Worm (Caenorhabditis elegans) whole organism, L3 larva: Measurements from ENCODE around the gene F16F9.4.

Source experiments
- R02D3.7 ChIP-seq: fragments of 150-350 bp; optimal IDR thresholded peaks from 2 replicates; lab custom pipeline; 2014; ENCODE audit warnings: missing biosample characterization, missing genetic modification characterization
- aly-2 ChIP-seq: fragments of 150-350 bp; optimal IDR thresholded peaks from 2 replicates; lab custom pipeline; 2014; ENCODE audit warnings: missing biosample characterization, missing genetic modification characterization
- ama-1 ChIP-seq: fragments of 150-350 bp; optimal IDR thresholded peaks from 2 replicates; lab custom pipeline; 2018
- ceh-16 ChIP-seq: sonication (generic microtip); optimal IDR thresholded peaks from 2 replicates; lab custom pipeline; 2017; ENCODE audit warnings: missing biosample characterization, missing genetic modification characterization
- ceh-28 ChIP-seq: fragments of 150-350 bp; optimal IDR thresholded peaks from 2 replicates; lab custom pipeline; 2014; ENCODE audit warnings: missing biosample characterization, missing genetic modification reagents, missing genetic modification characterization
- ceh-82 ChIP-seq: fragments of 150-350 bp; optimal IDR thresholded peaks from 2 replicates; lab custom pipeline; 2014; ENCODE audit warnings: missing biosample characterization, missing genetic modification characterization
- ceh-9 ChIP-seq: sonication (generic microtip); optimal IDR thresholded peaks from 2 replicates; lab custom pipeline; 2018; ENCODE audit warnings: missing biosample characterization, missing genetic modification characterization
- daf-12 ChIP-seq: fragments of 150-350 bp; optimal IDR thresholded peaks from 2 replicates; lab custom pipeline; 2014; ENCODE audit warnings: missing biosample characterization, missing genetic modification reagents, missing genetic modification characterization
- egl-27 ChIP-seq: sonication (generic microtip); optimal IDR thresholded peaks from 4 replicates; lab custom pipeline; 2017; ENCODE audit warnings: missing biosample characterization, missing genetic modification reagents, missing genetic modification characterization
- egl-5 ChIP-seq: fragments of 150-350 bp; optimal IDR thresholded peaks from 2 replicates; lab custom pipeline; 2017; ENCODE audit warnings: missing biosample characterization, missing genetic modification reagents, missing genetic modification characterization, inconsistent platforms
- elt-1 ChIP-seq: fragments of 150-350 bp; optimal IDR thresholded peaks from 2 replicates; lab custom pipeline; 2014; ENCODE audit warnings: missing biosample characterization, missing genetic modification characterization
- elt-2 ChIP-seq: sonication (generic microtip); optimal IDR thresholded peaks from 2 replicates; lab custom pipeline; 2016; ENCODE audit warnings: missing genetic modification reagents, mild to moderate bottlenecking, missing genetic modification characterization, missing compliant biosample characterization
- elt-3 ChIP-seq, 3 experiments: fragments of 150-350 bp in 1 of 3; sonication (generic microtip) in 2 of 3; optimal IDR thresholded peaks; 2 replicates in 2 of 3; 4 replicates in 1 of 3; lab custom pipeline; 2014 to 2017; ENCODE audit warnings: missing biosample characterization in 3 of 3, missing genetic modification characterization in 3 of 3
- eor-1 ChIP-seq, 2 experiments: fragments of 150-350 bp; optimal IDR thresholded peaks; 2 replicates each; lab custom pipeline; 2014 to 2018; ENCODE audit warnings: missing biosample characterization in 2 of 2, missing genetic modification characterization in 2 of 2
- fkh-10 ChIP-seq: sonication (generic microtip); optimal IDR thresholded peaks from 2 replicates; lab custom pipeline; 2017; ENCODE audit warnings: missing biosample characterization, missing genetic modification reagents, missing genetic modification characterization
- fkh-2 ChIP-seq: fragments of 150-350 bp; optimal IDR thresholded peaks from 2 replicates; lab custom pipeline; 2014; ENCODE audit warnings: missing biosample characterization, missing genetic modification reagents, missing genetic modification characterization
- fos-1 ChIP-seq: fragments of 150-350 bp; optimal IDR thresholded peaks from 2 replicates; lab custom pipeline; 2014; ENCODE audit warnings: missing biosample characterization, missing genetic modification characterization
- hmg-11 ChIP-seq: sonication (generic microtip); optimal IDR thresholded peaks from 2 replicates; lab custom pipeline; 2016; ENCODE audit warnings: missing genetic modification characterization, missing compliant biosample characterization
- jun-1 ChIP-seq: fragments of 150-350 bp; optimal IDR thresholded peaks from 2 replicates; lab custom pipeline; 2014; ENCODE audit warnings: missing biosample characterization, missing genetic modification reagents, missing genetic modification characterization
- lin-15B ChIP-seq: fragments of 150-350 bp; optimal IDR thresholded peaks from 2 replicates; lab custom pipeline; 2014; ENCODE audit warnings: missing biosample characterization, missing genetic modification characterization
- lin-39 ChIP-seq: fragments of 150-350 bp; optimal IDR thresholded peaks from 2 replicates; lab custom pipeline; 2018; ENCODE audit warnings: missing biosample characterization, missing genetic modification reagents, missing genetic modification characterization
- lsy-12 ChIP-seq: sonication (generic microtip); optimal IDR thresholded peaks from 2 replicates; lab custom pipeline; 2016; ENCODE audit warnings: mild to moderate bottlenecking, missing genetic modification characterization, missing compliant biosample characterization
- mdl-1 ChIP-seq: fragments of 150-350 bp; optimal IDR thresholded peaks from 2 replicates; lab custom pipeline; 2014; ENCODE audit warnings: missing biosample characterization, missing genetic modification characterization
- nfya-1 ChIP-seq: sonication (generic microtip); optimal IDR thresholded peaks from 2 replicates; lab custom pipeline; 2017; ENCODE audit warnings: missing genetic modification characterization, mild to moderate bottlenecking, missing compliant biosample characterization, antibody characterized with exemption, moderate library complexity; ENCODE audit not compliant: insufficient read depth
- nhr-11 ChIP-seq: fragments of 150-350 bp; optimal IDR thresholded peaks from 2 replicates; lab custom pipeline; 2014; ENCODE audit warnings: missing biosample characterization, missing genetic modification characterization
- nhr-12 ChIP-seq: fragments of 150-350 bp; optimal IDR thresholded peaks from 2 replicates; lab custom pipeline; 2014; ENCODE audit warnings: missing biosample characterization, missing genetic modification characterization
- nhr-23 ChIP-seq: fragments of 150-350 bp; optimal IDR thresholded peaks from 2 replicates; lab custom pipeline; 2014; ENCODE audit warnings: missing biosample characterization, missing genetic modification reagents, missing genetic modification characterization
- nhr-237 ChIP-seq: fragments of 150-350 bp; optimal IDR thresholded peaks from 2 replicates; lab custom pipeline; 2014; ENCODE audit warnings: missing biosample characterization, missing genetic modification characterization
- nhr-25 ChIP-seq: sonication (generic microtip); optimal IDR thresholded peaks from 2 replicates; lab custom pipeline; 2017; ENCODE audit warnings: missing biosample characterization, missing genetic modification characterization
- nhr-43 ChIP-seq: sonication (generic microtip); optimal IDR thresholded peaks from 2 replicates; lab custom pipeline; 2016; ENCODE audit warnings: mild to moderate bottlenecking, missing genetic modification characterization, missing compliant biosample characterization; ENCODE audit not compliant: poor library complexity, severe bottlenecking
- nhr-67 ChIP-seq: fragments of 150-350 bp; optimal IDR thresholded peaks from 2 replicates; lab custom pipeline; 2014; ENCODE audit warnings: missing biosample characterization, missing genetic modification characterization
- nhr-76 ChIP-seq: fragments of 150-350 bp; sonication (generic microtip); optimal IDR thresholded peaks from 5 replicates; lab custom pipeline; 2014; ENCODE audit warnings: missing biosample characterization, missing genetic modification characterization
- nhr-77 ChIP-seq: fragments of 150-350 bp; optimal IDR thresholded peaks from 2 replicates; lab custom pipeline; 2014; ENCODE audit warnings: missing biosample characterization, missing genetic modification characterization
- pha-4 ChIP-seq: fragments of 150-350 bp; optimal IDR thresholded peaks from 2 replicates; lab custom pipeline; 2014; ENCODE audit warnings: missing biosample characterization, missing genetic modification reagents, missing genetic modification characterization
- pqm-1 ChIP-seq: fragments of 150-350 bp; optimal IDR thresholded peaks from 2 replicates; lab custom pipeline; 2017; ENCODE audit warnings: missing biosample characterization, missing genetic modification characterization, inconsistent platforms
- sea-2 ChIP-seq: fragments of 150-350 bp; sonication (generic microtip); optimal IDR thresholded peaks from 4 replicates; lab custom pipeline; 2014; ENCODE audit warnings: missing biosample characterization, missing genetic modification reagents, missing genetic modification characterization
- skn-1 ChIP-seq: fragments of 150-350 bp; optimal IDR thresholded peaks from 2 replicates; lab custom pipeline; 2014; ENCODE audit warnings: missing biosample characterization, missing genetic modification characterization
- snpc-4 ChIP-seq: fragments of 150-350 bp; optimal IDR thresholded peaks from 2 replicates; lab custom pipeline; 2014; ENCODE audit warnings: missing biosample characterization, missing genetic modification characterization
- tbx-2 ChIP-seq: sonication (generic microtip); optimal IDR thresholded peaks from 2 replicates; lab custom pipeline; 2016; ENCODE audit warnings: mild to moderate bottlenecking, missing genetic modification characterization, missing compliant biosample characterization
- unc-39 ChIP-seq: sonication (generic microtip); optimal IDR thresholded peaks from 4 replicates; lab custom pipeline; 2017; ENCODE audit warnings: missing biosample characterization, missing genetic modification characterization
- unc-62 ChIP-seq: fragments of 150-350 bp; sonication (generic microtip); optimal IDR thresholded peaks from 4 replicates; lab custom pipeline; 2014; ENCODE audit warnings: missing biosample characterization, missing genetic modification reagents, missing genetic modification characterization
- zag-1 ChIP-seq: fragments of 150-350 bp; optimal IDR thresholded peaks from 2 replicates; lab custom pipeline; 2014; ENCODE audit warnings: missing biosample characterization, missing genetic modification characterization

The F16F9.4 gene

DNA sequence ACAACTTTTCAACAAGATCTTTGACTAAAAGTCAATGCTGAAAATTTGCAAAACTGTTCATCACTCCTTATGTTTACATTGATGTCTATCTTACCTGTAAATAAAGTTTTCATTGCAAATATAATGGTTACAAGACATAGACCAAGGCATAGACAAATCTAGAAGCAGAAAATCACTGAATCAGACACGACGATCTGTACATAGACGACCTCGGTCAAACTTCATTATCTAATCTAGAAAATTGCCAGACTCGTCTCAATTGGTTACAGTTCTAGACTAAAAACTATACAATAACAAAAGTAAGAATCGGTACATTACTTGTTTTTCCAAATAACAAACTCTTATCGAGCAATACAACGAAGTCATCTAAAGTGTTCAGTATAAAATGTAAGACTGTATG lies 37.8 kb upstream of the F16F9.4 start, which contains the start of gene grd-4:
grd-4 (plus strand) TSS at position 301 of the 400 bp plus-strand sequence.
- TF ChIP-seq nhr-25 (peak; percentile 49), fkh-10 (no peak), pqm-1 (tag; lab: Kevin White, UChicago) (no peak), elt-2 (tag; lab: Kevin White, UChicago) (no peak), nhr-77 (no peak), elt-3 (tag; optimal IDR thresholded peaks at IDR 0.05; lab: Kevin White, UChicago) (no peak), egl-27 (no peak), nhr-43 (no peak), eor-1 (tag; optimal IDR thresholded peaks at IDR 0.05; lab: Kevin White, UChicago) (no peak), elt-1 (tag; lab: Kevin White, UChicago) (peak; percentile 77), ceh-82 (no peak), zag-1 (tag; lab: Kevin White, UChicago) (no peak), R02D3.7 (tag; lab: Kevin White, UChicago) (no peak), ama-1 (lab: Kevin White, UChicago) (no peak), nhr-76 (tag; lab: Kevin White, UChicago) (no peak), daf-12 (tag; lab: Kevin White, UChicago) (no peak)
- TF ChIP-seq, all 47 proteins: peak for 2

DNA sequence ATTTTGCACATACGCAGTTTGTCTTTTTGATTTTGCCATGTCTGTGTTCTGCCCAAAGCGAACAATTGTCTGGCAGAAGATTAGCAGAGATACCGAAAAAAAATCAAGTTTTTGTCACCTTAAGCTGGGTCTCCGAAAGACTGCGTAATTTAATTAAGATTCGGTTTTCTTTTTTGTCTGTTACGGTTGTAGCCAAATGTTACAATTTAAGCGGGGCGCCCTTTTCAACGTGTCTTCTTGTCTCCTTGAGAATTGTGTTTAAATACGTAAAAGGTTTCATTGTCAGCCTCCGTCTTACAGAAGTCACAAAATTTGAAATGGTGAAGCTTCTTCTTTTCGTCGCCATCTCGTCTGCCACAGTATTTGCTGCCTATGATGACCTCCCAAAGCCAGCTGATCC lies 36.6 kb upstream of the F16F9.4 start, which contains the start of gene grd-14:
grd-14 (plus strand) TSS at position 301 of the 400 bp plus-strand sequence.
- TF ChIP-seq nhr-25 (peak; percentile 60), pha-4 (tag; lab: Kevin White, UChicago) (no peak)

DNA sequence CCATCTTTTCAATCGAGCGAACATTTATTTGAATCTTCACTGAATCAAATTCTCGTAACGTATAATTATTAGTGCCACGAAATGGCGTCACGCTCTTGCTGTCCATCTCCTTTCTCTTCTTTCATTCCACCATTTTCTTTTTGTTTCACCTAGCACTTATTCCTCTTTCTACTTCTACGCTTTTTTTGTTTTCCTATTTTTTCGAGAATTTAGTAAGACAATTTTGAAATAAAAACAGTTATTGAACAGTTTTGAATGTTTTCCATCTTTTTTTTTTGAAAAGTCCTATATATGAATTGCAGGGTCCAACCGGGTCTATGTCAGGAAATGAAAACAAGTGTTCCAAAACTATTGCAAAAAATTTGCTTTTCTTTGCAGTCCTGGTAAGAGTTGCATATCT lies 31.8 kb upstream of the F16F9.4 start, which contains the start of gene T01B10.5:
T01B10.5 (plus strand) TSS at position 301 of the 400 bp plus-strand sequence.
- TF ChIP-seq pqm-1 (tag; lab: Kevin White, UChicago): no peak
- no peak for TF ChIP-seq jun-1
- no peak for TF ChIP-seq egl-5
- no peak for TF ChIP-seq eor-1 (tag; optimal IDR thresholded peaks at IDR 0.05; lab: Kevin White, UChicago)
- no peak for TF ChIP-seq nhr-25
- no peak for TF ChIP-seq mdl-1 (tag; lab: Kevin White, UChicago)
- TF ChIP-seq nhr-12 (tag; lab: Kevin White, UChicago): no peak
- TF ChIP-seq nhr-23 (tag; lab: Kevin White, UChicago): no peak
- no peak for TF ChIP-seq unc-62 (GFP tag; lab: Kevin White, UChicago)
- no peak for TF ChIP-seq fkh-10
- no peak for TF ChIP-seq nhr-67
- TF ChIP-seq tbx-2 (tag; lab: Kevin White, UChicago): no peak
- no peak for TF ChIP-seq nhr-237 (tag; lab: Kevin White, UChicago)
- no peak for TF ChIP-seq snpc-4 (tag; lab: Kevin White, UChicago)
- TF ChIP-seq nhr-76 (tag; lab: Kevin White, UChicago): no peak
- no peak for TF ChIP-seq fos-1 (tag; lab: Kevin White, UChicago)
- no peak for TF ChIP-seq hmg-11 (tag; lab: Kevin White, UChicago)
- no peak for TF ChIP-seq ceh-82
- no peak for TF ChIP-seq lin-15B (tag; lab: Kevin White, UChicago)
- TF ChIP-seq elt-3 (tag; optimal IDR thresholded peaks at IDR 0.05; lab: Kevin White, UChicago): no peak

DNA sequence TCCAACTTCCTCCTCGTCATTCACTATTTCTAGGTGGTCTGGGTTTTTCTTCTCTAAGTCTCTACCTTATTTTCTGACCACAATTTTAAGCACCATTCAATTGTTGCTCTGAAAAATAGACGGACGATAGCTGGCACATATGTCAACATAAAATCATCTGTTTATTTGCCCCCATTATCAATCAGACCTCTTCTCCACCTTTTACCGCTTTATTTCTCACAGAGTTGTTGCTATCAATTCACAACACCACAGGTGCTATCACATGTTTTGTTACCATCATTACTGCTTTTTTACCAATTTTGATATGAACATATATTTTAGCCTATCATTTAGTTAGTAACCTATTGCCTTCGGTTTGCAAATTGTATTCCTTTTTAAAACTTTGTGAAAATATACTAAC lies 29.6 kb upstream of the F16F9.4 start:
- no peak for TF ChIP-seq eor-1 (tag; optimal IDR thresholded peaks at IDR 0.05; lab: Kevin White, UChicago)
- no peak for TF ChIP-seq ceh-28 (tag; lab: Kevin White, UChicago)
- TF ChIP-seq nhr-25: no peak
- no peak for TF ChIP-seq lsy-12 (tag; lab: Kevin White, UChicago)
- no peak for TF ChIP-seq snpc-4 (tag; lab: Kevin White, UChicago)
- TF ChIP-seq nhr-77: no peak
- TF ChIP-seq skn-1 (tag; lab: Kevin White, UChicago): no peak
- TF ChIP-seq jun-1: peak; percentile 1
- peak; percentile 17 for TF ChIP-seq pqm-1 (tag; lab: Kevin White, UChicago)
- no peak for TF ChIP-seq daf-12 (tag; lab: Kevin White, UChicago)
- TF ChIP-seq nhr-67: no peak
- no peak for TF ChIP-seq ceh-16
- no peak for TF ChIP-seq unc-39
- TF ChIP-seq egl-5: no peak
- TF ChIP-seq nfya-1 (tag; lab: Kevin White, UChicago): no peak
- TF ChIP-seq fos-1 (tag; lab: Kevin White, UChicago): no peak
- no peak for TF ChIP-seq ceh-9 (tag; lab: Kevin White, UChicago)
- TF ChIP-seq sea-2: no peak
- TF ChIP-seq fkh-2 (tag; lab: Kevin White, UChicago): no peak
- peak; percentile 80 for TF ChIP-seq pha-4 (tag; lab: Kevin White, UChicago)
- no peak for TF ChIP-seq hmg-11 (tag; lab: Kevin White, UChicago)
- peak; percentile 41 for TF ChIP-seq elt-2 (tag; lab: Kevin White, UChicago)
- TF ChIP-seq nhr-23 (tag; lab: Kevin White, UChicago): no peak
- TF ChIP-seq lin-39 (tag; lab: Kevin White, UChicago): no peak
- TF ChIP-seq mdl-1 (tag; lab: Kevin White, UChicago): no peak
- no peak for TF ChIP-seq aly-2 (tag; lab: Kevin White, UChicago)
- no peak for TF ChIP-seq nhr-12 (tag; lab: Kevin White, UChicago)
- no peak for TF ChIP-seq R02D3.7 (tag; lab: Kevin White, UChicago)
- TF ChIP-seq zag-1 (tag; lab: Kevin White, UChicago): no peak
- TF ChIP-seq nhr-11: no peak
- TF ChIP-seq, all 47 proteins: peak for 4
